Worm (Caenorhabditis elegans): ENCODE results near the gene str-163.
A peak's percentile ranks its signal among the peaks of the same experiment; 100 is the strongest.

str-163 gene

ce11 chrIV:4982477-4982876, 28.5 kb downstream of the str-163 start, which contains the start of gene E03H12.4:
Gene E03H12.4 (plus strand): TSS chrIV:4982596.
- TF ChIP-seq zip-4 (GFP tag; optimal IDR thresholded peaks at IDR 0.05) (no peak), efl-1 (optimal IDR thresholded peaks at IDR 0.05) (no peak), efl-1 (GFP tag; optimal IDR thresholded peaks at IDR 0.05 in 1 of 2) (peak in 1 of 2 experiments; percentile 79)

ce11 chrIV:4983746-4984145, 29.8 kb downstream of the str-163 start, which contains the start of gene clec-176:
Gene clec-176 (plus strand): TSS chrIV:4984046.
- no peak for TF ChIP-seq irx-1 (tag; optimal IDR thresholded peaks at IDR 0.05)
- TF ChIP-seq sup-37 (GFP tag; optimal IDR thresholded peaks at IDR 0.05), result no peak
- no peak for TF ChIP-seq nhr-20 (tag; optimal IDR thresholded peaks at IDR 0.05)
- TF ChIP-seq elt-3 (tag; optimal IDR thresholded peaks at IDR 0.05), result no peak
- no peak for TF ChIP-seq lin-14 (GFP tag; optimal IDR thresholded peaks at IDR 0.05)
- no peak for TF ChIP-seq blmp-1 (tag; optimal IDR thresholded peaks at IDR 0.05)
- TF ChIP-seq zip-4 (GFP tag; optimal IDR thresholded peaks at IDR 0.05), result no peak
- no peak for TF ChIP-seq ces-1 (GFP tag; optimal IDR thresholded peaks at IDR 0.05)
- TF ChIP-seq hlh-17 (GFP tag; optimal IDR thresholded peaks at IDR 0.05; ENCODE audit: borderline replicate concordance), result no peak
- TF ChIP-seq mep-1 (tag; optimal IDR thresholded peaks at IDR 0.05), result no peak
- TF ChIP-seq lin-39 (tag; optimal IDR thresholded peaks at IDR 0.05), result no peak
- TF ChIP-seq egl-27 (tag; optimal IDR thresholded peaks at IDR 0.05), result no peak
- TF ChIP-seq C16A3.4 (tag; optimal IDR thresholded peaks at IDR 0.05), result no peak
- no peak for TF ChIP-seq ama-1 (optimal IDR thresholded peaks at IDR 0.05)
- no peak for TF ChIP-seq tbx-2 (tag; optimal IDR thresholded peaks at IDR 0.05)
- TF ChIP-seq sptf-1 (tag; optimal IDR thresholded peaks at IDR 0.05), result no peak
- no peak for TF ChIP-seq fos-1 (tag; optimal IDR thresholded peaks at IDR 0.05)
- TF ChIP-seq rnt-1 (tag; optimal IDR thresholded peaks at IDR 0.05), result no peak
- no peak for TF ChIP-seq swsn-7 (tag; optimal IDR thresholded peaks at IDR 0.05)
- no peak for TF ChIP-seq dsc-1 (tag; optimal IDR thresholded peaks at IDR 0.05)

DNA sequence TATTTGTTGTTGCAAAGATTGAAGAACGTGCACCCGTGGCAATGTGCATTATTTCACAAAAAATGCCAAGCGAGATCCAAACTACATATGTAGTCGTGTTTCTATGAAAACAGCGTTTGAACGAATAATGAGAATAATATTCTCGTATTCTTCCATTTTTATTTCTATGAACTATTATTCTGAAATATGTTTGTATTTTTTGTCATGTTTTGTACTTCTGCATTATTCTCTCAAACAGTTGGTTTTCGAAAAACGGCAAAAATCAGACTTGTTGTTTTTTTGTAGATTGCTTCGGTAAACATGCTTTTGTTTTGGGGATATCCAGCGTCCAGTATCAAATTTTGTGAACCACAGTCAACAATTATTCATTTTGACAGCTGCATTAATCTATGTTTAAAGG, 32.3 kb downstream of the str-163 start, which contains the start of gene clec-177:
Gene clec-177, plus strand, starts transcription at position 301 of the 400 bp plus-strand sequence.
- no peak for TF ChIP-seq ztf-4 (tag; optimal IDR thresholded peaks at IDR 0.05)
- no peak for TF ChIP-seq lir-3 (tag; optimal IDR thresholded peaks at IDR 0.05; ENCODE audit: poor library complexity)
- no peak for TF ChIP-seq fkh-4 (tag; optimal IDR thresholded peaks at IDR 0.05; ENCODE audit: borderline replicate concordance)
- TF ChIP-seq fos-1 (tag; optimal IDR thresholded peaks at IDR 0.05), result no peak
- TF ChIP-seq ceh-63 (GFP tag; optimal IDR thresholded peaks at IDR 0.05), result no peak
- TF ChIP-seq ces-1 (GFP tag; optimal IDR thresholded peaks at IDR 0.05), result no peak
- TF ChIP-seq efl-3 (GFP tag; optimal IDR thresholded peaks at IDR 0.05), result no peak
- no peak for TF ChIP-seq hpl-2 (GFP tag; optimal IDR thresholded peaks at IDR 0.05)
- no peak for TF ChIP-seq ceh-90 (tag; optimal IDR thresholded peaks at IDR 0.05)
- no peak for TF ChIP-seq blmp-1 (tag; optimal IDR thresholded peaks at IDR 0.05)
- TF ChIP-seq dpl-1 (GFP tag; optimal IDR thresholded peaks at IDR 0.05), result no peak
- TF ChIP-seq grh-1 (GFP tag; IDR thresholded peaks at IDR 0.05), result no peak
- no peak for TF ChIP-seq elt-3 (tag; optimal IDR thresholded peaks at IDR 0.05)
- no peak for TF ChIP-seq nhr-77 (tag; optimal IDR thresholded peaks at IDR 0.05)

ce11 chrIV:4988531-4988930, 34.5 kb downstream of the str-163 start, which contains the start of gene E03H12.7:
Gene E03H12.7 (minus strand): TSS chrIV:4988631.
- TF ChIP-seq lsy-2 (tag; optimal IDR thresholded peaks at IDR 0.05) (no peak), rnt-1 (tag; optimal IDR thresholded peaks at IDR 0.05) (no peak), elt-2 (tag; optimal IDR thresholded peaks at IDR 0.05) (no peak), mab-9 (GFP tag; IDR thresholded peaks at IDR 0.05) (no peak), pag-3 (tag; optimal IDR thresholded peaks at IDR 0.05; ENCODE audit: borderline replicate concordance, insufficient read depth) (no peak), nhr-237 (tag; optimal IDR thresholded peaks at IDR 0.05) (no peak), vab-15 (tag; optimal IDR thresholded peaks at IDR 0.05) (no peak), lin-15B (tag; optimal IDR thresholded peaks at IDR 0.05) (no peak), nhr-85 (tag) (no peak), hlh-17 (GFP tag; optimal IDR thresholded peaks at IDR 0.05; ENCODE audit: borderline replicate concordance) (no peak)
